ENCODE assay signal across 2 fruit fly cellular contexts in genomic region chr3R:10708169-10708568, dm6.
A peak's percentile ranks its signal among the peaks of the same experiment; 100 is the strongest.
TF ChIP-seq lines count a peak whose summit lies in the region.

Gene CG31278 (minus strand): TSS chr3R:10708340.

- TF ChIP-seq CTCF in whole organism, embryonic (GFP tag; optimal IDR thresholded peaks at IDR 0.05; lab: Kevin White, UChicago) = no peak

TF ChIP-seq in whole organism, adult, 20 proteins besides CTCF, POLR2A, EP300 and RAD21:
- TF ChIP-seq CG1620 (GFP tag; optimal IDR thresholded peaks at IDR 0.05; lab: Kevin White, UChicago) (no peak), bab1 (GFP tag; optimal IDR thresholded peaks at IDR 0.05; lab: Kevin White, UChicago) (peak; percentile 26)
TF ChIP-seq in whole organism, adult: peak in this region for 1.

TF ChIP-seq in whole organism, embryonic, 481 proteins besides CTCF, POLR2A, EP300 and RAD21:
- TF ChIP-seq E2f2 (GFP tag; IDR thresholded peaks at IDR 0.05; lab: Robert Waterston, UW) (peak; percentile 97), CG16813 (GFP tag; IDR thresholded peaks at IDR 0.05; lab: Robert Waterston, UW; ENCODE audit: partially characterized antibody) (peak; percentile 74), CG11085 (GFP tag; IDR thresholded peaks at IDR 0.05; lab: Robert Waterston, UW) (no peak), Lhr (GFP tag; optimal IDR thresholded peaks at IDR 0.05; lab: Kevin White, UChicago) (peak; percentile 13), Myb (GFP tag; optimal IDR thresholded peaks at IDR 0.05; lab: Kevin White, UChicago) (no peak), pzg (GFP tag; optimal IDR thresholded peaks at IDR 0.05; lab: Kevin White, UChicago) (peak; percentile 79), chinmo (GFP tag; IDR thresholded peaks at IDR 0.05; lab: Robert Waterston, UW; ENCODE audit: partially characterized antibody) (0 out of 4 replicates have a peak, but pooled peaks have one; percentile 84), nmo (GFP tag; optimal IDR thresholded peaks at IDR 0.05; lab: Kevin White, UChicago) (peak; percentile 23), CG34224 (GFP tag; IDR thresholded peaks at IDR 0.05; lab: Robert Waterston, UW; ENCODE audit: partially characterized antibody) (peak; percentile 81), hb (GFP tag; IDR thresholded peaks at IDR 0.05; lab: Robert Waterston, UW; ENCODE audit: partially characterized antibody) (peak; percentile 68; the same call in 1 of the 3 replicates), Dp (GFP tag; optimal IDR thresholded peaks at IDR 0.05; lab: Kevin White, UChicago) (peak; percentile 91), Doc3 (GFP tag; IDR thresholded peaks at IDR 0.05; lab: Robert Waterston, UW; ENCODE audit: partially characterized antibody) (peak; percentile 71), mld (GFP tag; IDR thresholded peaks at IDR 0.05; lab: Robert Waterston, UW; ENCODE audit: partially characterized antibody) (0 out of 3 replicates have a peak, but pooled peaks have one; percentile 53), Dref (GFP tag; IDR thresholded peaks at IDR 0.05; lab: Robert Waterston, UW) (peak; percentile 83), HLH4C (GFP tag; IDR thresholded peaks at IDR 0.05; lab: Robert Waterston, UW; ENCODE audit: partially characterized antibody) (peak; percentile 64), bbx (GFP tag; IDR thresholded peaks at IDR 0.05; lab: Robert Waterston, UW; ENCODE audit: partially characterized antibody) (peak; percentile 81), CG7963 (GFP tag; IDR thresholded peaks at IDR 0.05; lab: Robert Waterston, UW; ENCODE audit: partially characterized antibody) (peak; percentile 80), sqz (GFP tag; optimal IDR thresholded peaks at IDR 0.05; lab: Kevin White, UChicago) (no peak), Bgb (GFP tag; IDR thresholded peaks at IDR 0.05; lab: Robert Waterston, UW; ENCODE audit: partially characterized antibody) (peak; percentile 82), CG5180 (GFP tag; optimal IDR thresholded peaks at IDR 0.05; lab: Kevin White, UChicago) (no peak), Med (GFP tag; lab: Kevin White, UChicago) (peak; percentile 73), phol (tag; optimal IDR thresholded peaks at IDR 0.05; lab: Kevin White, UChicago) (no peak), stwl (tag; optimal IDR thresholded peaks at IDR 0.05; lab: Kevin White, UChicago) (peak; percentile 83), MESR4 (GFP tag; optimal IDR thresholded peaks at IDR 0.05; lab: Kevin White, UChicago) (peak; percentile 35), CG8388 (GFP tag; optimal IDR thresholded peaks at IDR 0.05; lab: Kevin White, UChicago) (no peak), unc-4 (GFP tag; IDR thresholded peaks at IDR 0.05; lab: Robert Waterston, UW; ENCODE audit: partially characterized antibody) (peak; percentile 77), Sin3A (optimal IDR thresholded peaks at IDR 0.05; lab: Kevin White, UChicago) (peak; percentile 41), seq (GFP tag; IDR thresholded peaks at IDR 0.05; lab: Robert Waterston, UW) (no peak), CG14860 (GFP tag; IDR thresholded peaks at IDR 0.05; lab: Robert Waterston, UW; ENCODE audit: partially characterized antibody) (0 out of 3 replicates have a peak, but pooled peaks have one; percentile 56), CG9797 (GFP tag; optimal IDR thresholded peaks at IDR 0.05; lab: Kevin White, UChicago) (peak; percentile 75), br (optimal IDR thresholded peaks at IDR 0.05; lab: Kevin White, UChicago) (no peak), CG2116 (GFP tag; optimal IDR thresholded peaks at IDR 0.05; lab: Kevin White, UChicago) (peak; percentile 46), pum (GFP tag; optimal IDR thresholded peaks at IDR 0.05; lab: Kevin White, UChicago) (no peak), CG4617 (GFP tag; optimal IDR thresholded peaks at IDR 0.05; lab: Kevin White, UChicago; ENCODE audit: borderline replicate concordance) (peak; percentile 66), gfzf (GFP tag; optimal IDR thresholded peaks at IDR 0.05; lab: Kevin White, UChicago) (peak; percentile 67), amos (GFP tag; IDR thresholded peaks at IDR 0.05; lab: Robert Waterston, UW; ENCODE audit: partially characterized antibody) (peak; percentile 84), inv (GFP tag; IDR thresholded peaks at IDR 0.05; lab: Robert Waterston, UW; ENCODE audit: partially characterized antibody) (peak; percentile 54; the same call in 1 of the 2 replicates), crp (GFP tag; optimal IDR thresholded peaks at IDR 0.05; lab: Kevin White, UChicago) (peak; percentile 31 to 89), trem (tag; optimal IDR thresholded peaks at IDR 0.05; lab: Kevin White, UChicago) (peak; percentile 33), nerfin-2 (GFP tag; IDR thresholded peaks at IDR 0.05; lab: Robert Waterston, UW; ENCODE audit: partially characterized antibody) (peak; percentile 39; the same call in 1 of the 2 replicates), knrl (GFP tag; IDR thresholded peaks at IDR 0.05; lab: Robert Waterston, UW; ENCODE audit: partially characterized antibody) (peak; percentile 79), crc (GFP tag; optimal IDR thresholded peaks at IDR 0.05; lab: Kevin White, UChicago) (no peak), Scr (GFP tag; IDR thresholded peaks at IDR 0.05; lab: Robert Waterston, UW; ENCODE audit: partially characterized antibody) (peak; percentile 83), sens (GFP tag; lab: Kevin White, UChicago) (peak; percentile 58), Ets97D (GFP tag; optimal IDR thresholded peaks at IDR 0.05; lab: Kevin White, UChicago) (peak; percentile 22), MBD-R2 (GFP tag; IDR thresholded peaks at IDR 0.05; lab: Robert Waterston, UW) (peak; percentile 88), cad (GFP tag; optimal IDR thresholded peaks at IDR 0.05; lab: Kevin White, UChicago) (no peak), Dll (GFP tag; IDR thresholded peaks at IDR 0.05; lab: Robert Waterston, UW; ENCODE audit: partially characterized antibody) (peak; percentile 83), hbn (GFP tag; IDR thresholded peaks at IDR 0.05; lab: Robert Waterston, UW; ENCODE audit: partially characterized antibody) (peak; percentile 74), Pdp1 (GFP tag; optimal IDR thresholded peaks at IDR 0.05; lab: Kevin White, UChicago) (peak in 1 of 2 experiments; percentile 91), ato (GFP tag; IDR thresholded peaks at IDR 0.05; lab: Robert Waterston, UW; ENCODE audit: partially characterized antibody) (peak; percentile 77), CG2129 (GFP tag; IDR thresholded peaks at IDR 0.05; lab: Robert Waterston, UW; ENCODE audit: partially characterized antibody) (peak; percentile 64), CG3995 (GFP tag; optimal IDR thresholded peaks at IDR 0.05; lab: Kevin White, UChicago) (peak; percentile 24), lbe (GFP tag; optimal IDR thresholded peaks at IDR 0.05; lab: Kevin White, UChicago) (no peak), CG6791 (GFP tag; IDR thresholded peaks at IDR 0.05; lab: Robert Waterston, UW; ENCODE audit: partially characterized antibody) (peak; percentile 83), Opbp (GFP tag; IDR thresholded peaks at IDR 0.05; lab: Robert Waterston, UW; ENCODE audit: partially characterized antibody) (peak; percentile 79; the same call in 2 of the 3 replicates), Fer3 (tag; optimal IDR thresholded peaks at IDR 0.05; lab: Kevin White, UChicago) (no peak), CG34422 (GFP tag; IDR thresholded peaks at IDR 0.05; lab: Robert Waterston, UW) (peak; percentile 33; the same call in 1 of the 3 replicates), zen2 (GFP tag; IDR thresholded peaks at IDR 0.05; lab: Robert Waterston, UW; ENCODE audit: partially characterized antibody) (peak; percentile 75; the same call in 2 of the 3 replicates), vnd (GFP tag; IDR thresholded peaks at IDR 0.05; lab: Robert Waterston, UW; ENCODE audit: partially characterized antibody) (peak; percentile 64; the same call in 2 of the 3 replicates), CG13287 (GFP tag; IDR thresholded peaks at IDR 0.05; lab: Robert Waterston, UW; ENCODE audit: partially characterized antibody) (peak; percentile 85), Sry-δ (GFP tag; optimal IDR thresholded peaks at IDR 0.05; lab: Kevin White, UChicago) (peak; percentile 92), BEAF-32 (GFP tag; optimal IDR thresholded peaks at IDR 0.05; lab: Kevin White, UChicago) (peak; percentile 81), sna (GFP tag; IDR thresholded peaks at IDR 0.05; lab: Robert Waterston, UW; ENCODE audit: partially characterized antibody) (peak; percentile 78; the same call in 1 of the 2 replicates)
